Fruit fly (Drosophila melanogaster) whole organism: ENCODE measurements around the gene Stt3A.
A peak's percentile ranks its signal among the peaks of the same experiment; 100 is the strongest.

Experiments
- CG8478 ChIP-seq: fragments of >200 bp; optimal IDR thresholded peaks from 2 replicates; lab custom pipeline; 2018; ENCODE audit warnings: inconsistent platforms
- Dll ChIP-seq: fragments of >200 bp; optimal IDR thresholded peaks from 2 replicates; lab custom pipeline; 2017
- EcR ChIP-seq, 2 experiments: fragments of >200 bp; optimal IDR thresholded peaks; 2 replicates each; lab custom pipeline; 2017; ENCODE audit warnings: missing biosample characterization in 2 of 2, missing genetic modification characterization in 2 of 2, missing genetic modification reagents in 2 of 2
- pan ChIP-seq: fragments of >200 bp; optimal IDR thresholded peaks from 2 replicates; lab custom pipeline; 2017
- psq ChIP-seq: fragments of >200 bp; optimal IDR thresholded peaks from 2 replicates; lab custom pipeline; 2017
- usp ChIP-seq: fragments of >200 bp; optimal IDR thresholded peaks from 2 replicates; lab custom pipeline; 2017; ENCODE audit warnings: missing biosample characterization, missing genetic modification characterization, mixed read lengths

Stt3A gene

DNA sequence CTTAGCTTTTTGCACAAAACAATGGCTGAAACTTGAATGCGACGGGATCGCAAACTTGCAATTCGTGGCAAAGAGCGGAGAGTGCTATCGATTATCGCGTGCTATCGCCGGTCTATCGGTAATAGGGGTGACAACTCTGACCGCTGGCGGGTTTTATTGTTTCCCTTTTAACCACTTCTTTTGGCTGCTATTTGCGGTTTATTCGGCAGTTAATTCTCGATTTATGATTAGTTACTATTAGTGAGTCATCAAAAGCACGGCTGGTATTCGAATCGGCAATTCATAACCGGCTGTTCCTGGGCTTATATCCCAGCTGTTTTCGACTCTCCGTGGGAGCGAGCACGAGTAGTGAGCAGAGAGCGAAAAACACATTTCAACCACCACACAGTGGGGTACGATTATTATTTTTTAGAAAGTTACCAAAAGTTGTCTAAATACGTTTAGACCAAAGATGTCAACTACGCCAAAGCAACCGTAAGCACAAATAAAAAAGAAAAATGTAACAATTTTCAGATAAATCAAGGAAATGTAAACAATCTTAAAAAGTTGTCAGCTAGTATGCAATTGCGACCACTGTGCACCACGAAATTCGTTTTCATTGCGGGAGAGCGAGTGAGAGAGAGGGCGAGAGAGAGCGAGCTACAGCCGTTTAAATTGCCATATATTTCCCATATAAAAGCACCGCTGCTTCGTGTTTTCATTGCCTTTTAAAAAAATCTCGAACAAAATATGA, at the start of gene Stt3A, which contains the start of gene bves:
Gene Stt3A (minus strand): TSS at position 89 of the 733 bp plus-strand sequence.
Gene bves (plus strand): TSS at position 115 of the 733 bp plus-strand sequence.
- TF ChIP-seq psq (lab: Kevin White, UChicago): no peak
- no peak for TF ChIP-seq Dll (lab: Kevin White, UChicago)

DNA sequence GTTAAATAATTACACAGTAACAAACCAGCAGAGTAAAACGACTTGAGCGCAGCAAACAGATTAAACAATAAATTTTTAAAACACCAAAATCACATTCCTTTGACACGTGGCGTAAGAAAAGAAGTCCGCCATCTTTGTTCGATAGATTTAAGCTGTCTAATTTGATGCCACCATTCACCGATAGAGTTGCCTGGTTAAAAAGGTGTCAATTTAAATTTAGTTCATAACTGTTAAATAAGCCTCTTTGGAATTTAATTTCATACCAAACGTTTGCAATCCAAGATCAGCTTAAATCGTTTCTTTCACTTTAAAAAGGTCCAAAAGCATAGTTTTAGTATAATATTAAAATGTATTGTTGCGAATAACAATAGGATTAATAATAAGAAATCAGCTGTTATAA, 48.4 kb upstream of the Stt3A start, which contains the start of gene CG15446:
Gene CG15446 (minus strand): TSS at position 101 of the 400 bp plus-strand sequence.
- TF ChIP-seq Dll (lab: Kevin White, UChicago) (no peak), EcR (GFP tag; optimal IDR thresholded peaks at IDR 0.05; lab: Kevin White, UChicago) (no peak), usp (GFP tag; lab: Kevin White, UChicago) (no peak), CG8478 (lab: Kevin White, UChicago) (no peak), pan (lab: Kevin White, UChicago) (no peak), psq (lab: Kevin White, UChicago) (no peak)

DNA sequence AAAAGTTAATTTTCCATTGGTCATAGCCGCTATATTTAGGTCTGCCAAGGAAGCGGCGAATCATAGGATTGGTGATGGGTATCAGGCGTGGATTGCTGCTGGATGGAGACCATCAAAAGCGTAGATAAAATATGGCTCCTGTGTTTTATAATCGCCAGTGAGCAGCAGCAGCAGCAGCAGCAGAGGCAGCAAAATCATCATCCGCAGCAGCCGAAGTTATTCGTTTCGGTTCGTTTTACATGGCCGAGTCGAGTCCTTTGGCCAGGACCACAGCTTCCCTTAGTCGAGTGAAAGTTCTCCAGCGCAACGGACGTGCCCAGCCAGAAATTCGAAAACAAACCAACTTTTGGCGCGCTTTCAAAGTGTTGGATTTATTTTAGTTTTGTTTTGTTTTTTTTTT, 39.8 kb upstream of the Stt3A start, which contains the start of gene stg1:
Gene stg1 (plus strand): TSS at position 301 of the 400 bp plus-strand sequence.
- no peak for TF ChIP-seq psq (lab: Kevin White, UChicago)
- no peak for TF ChIP-seq CG8478 (lab: Kevin White, UChicago)
- TF ChIP-seq EcR (GFP tag; optimal IDR thresholded peaks at IDR 0.05; lab: Kevin White, UChicago): no peak
- TF ChIP-seq Dll (lab: Kevin White, UChicago): no peak
- TF ChIP-seq pan (lab: Kevin White, UChicago): no peak
- no peak for TF ChIP-seq usp (GFP tag; lab: Kevin White, UChicago)

DNA sequence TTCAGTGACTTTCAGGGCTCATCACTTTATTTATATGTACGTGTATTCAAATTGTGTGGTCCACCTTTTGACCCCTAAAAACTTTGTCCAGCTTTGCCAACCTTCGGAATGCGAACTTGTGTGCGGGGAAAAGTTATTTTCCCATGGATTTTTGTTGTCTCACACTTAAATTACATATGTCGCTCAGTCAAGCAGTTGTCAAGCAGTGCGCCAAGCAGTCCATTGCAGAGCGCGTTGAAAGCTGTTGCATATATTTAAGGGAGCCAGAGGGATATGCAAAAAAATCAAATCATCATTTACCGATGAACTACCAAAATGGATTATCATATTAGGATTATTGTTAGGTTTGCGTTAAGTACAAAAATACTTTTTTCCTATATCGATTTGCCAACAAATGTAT, 29.5 kb upstream of the Stt3A start:
- no peak for TF ChIP-seq usp (GFP tag; lab: Kevin White, UChicago)
- no peak for TF ChIP-seq Dll (lab: Kevin White, UChicago)
- TF ChIP-seq CG8478 (lab: Kevin White, UChicago): no peak
- no peak for TF ChIP-seq pan (lab: Kevin White, UChicago)
- no peak for TF ChIP-seq EcR (GFP tag; optimal IDR thresholded peaks at IDR 0.05; lab: Kevin White, UChicago)
- no peak for TF ChIP-seq psq (lab: Kevin White, UChicago)

DNA sequence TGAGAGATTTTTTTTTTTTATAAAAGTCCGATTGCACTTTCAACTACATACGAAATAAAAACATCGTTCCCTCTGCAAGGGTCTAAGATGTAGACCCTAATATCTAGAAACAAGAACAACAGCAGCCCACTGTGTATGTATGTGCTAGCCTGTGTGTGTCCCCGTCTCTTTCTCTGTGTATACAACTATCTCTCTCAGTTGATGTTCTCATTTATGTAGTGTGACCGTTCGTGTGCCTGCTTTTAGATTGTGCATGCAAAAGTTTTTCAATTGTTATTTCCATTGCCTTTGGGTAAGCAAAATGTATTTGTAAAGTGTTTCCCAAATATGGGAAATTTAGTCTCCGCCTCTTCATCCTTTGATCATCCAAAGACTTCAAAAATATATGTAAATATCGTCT, 26.6 kb upstream of the Stt3A start:
- TF ChIP-seq usp (GFP tag; lab: Kevin White, UChicago) (no peak), psq (lab: Kevin White, UChicago) (no peak), pan (lab: Kevin White, UChicago) (no peak), EcR (GFP tag; optimal IDR thresholded peaks at IDR 0.05; lab: Kevin White, UChicago) (no peak), CG8478 (lab: Kevin White, UChicago) (no peak), Dll (lab: Kevin White, UChicago) (no peak)

DNA sequence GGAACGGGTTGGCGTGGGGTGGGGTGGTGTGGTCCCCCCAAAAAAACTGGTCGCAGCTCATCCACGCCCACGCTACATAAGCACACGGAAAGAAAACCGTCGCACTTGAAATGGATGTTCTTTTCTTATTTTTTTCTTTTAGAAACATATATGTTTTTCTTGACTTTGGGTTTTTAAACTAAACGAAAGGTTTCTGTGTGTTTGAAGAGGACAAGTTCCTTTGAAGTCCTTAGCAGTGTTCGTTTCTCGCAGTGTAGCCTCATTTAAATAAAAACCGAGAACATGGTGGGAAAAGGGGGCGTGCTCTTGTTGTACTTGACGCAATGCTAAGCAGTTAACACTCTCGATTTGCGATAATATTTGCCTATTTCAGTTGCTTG, 20.6 kb upstream of the Stt3A start:
- TF ChIP-seq Dll (lab: Kevin White, UChicago) (no peak), pan (lab: Kevin White, UChicago) (no peak), CG8478 (lab: Kevin White, UChicago) (no peak), psq (lab: Kevin White, UChicago) (no peak), EcR (GFP tag; optimal IDR thresholded peaks at IDR 0.05; lab: Kevin White, UChicago) (no peak)

DNA sequence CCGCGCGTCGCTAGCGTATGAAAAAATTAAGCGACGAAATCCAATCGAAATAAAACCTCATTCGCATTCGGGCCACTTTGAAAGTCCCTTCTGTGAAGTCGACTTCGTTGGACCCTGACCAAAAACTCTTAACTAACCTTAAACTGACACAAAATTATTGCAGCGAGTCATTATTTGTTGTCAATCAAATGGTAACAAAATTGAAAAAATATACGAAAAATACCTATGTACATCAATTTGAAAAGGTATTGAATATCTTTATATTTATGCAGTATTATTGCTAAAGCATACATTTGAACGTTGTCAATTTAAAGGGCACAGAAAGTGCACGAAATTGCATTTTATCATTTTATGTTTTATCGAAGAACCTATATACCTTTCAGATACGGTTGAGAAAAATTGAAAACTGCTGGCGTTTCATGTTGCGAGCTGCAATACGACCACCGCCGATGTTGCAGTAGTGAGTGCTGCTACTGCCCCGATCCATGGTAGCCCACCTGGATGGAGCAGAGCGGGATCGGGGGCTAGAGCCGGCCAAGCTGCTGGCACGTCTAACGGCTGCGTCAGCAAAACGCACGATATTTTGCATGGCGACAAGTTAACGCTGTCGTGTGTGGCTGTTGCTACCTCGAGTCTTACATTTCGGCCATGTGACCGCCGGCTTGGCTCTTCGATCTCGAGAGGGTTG, 20.0 kb upstream of the Stt3A start:
- TF ChIP-seq Dll (lab: Kevin White, UChicago): no peak
- no peak for TF ChIP-seq pan (lab: Kevin White, UChicago)

DNA sequence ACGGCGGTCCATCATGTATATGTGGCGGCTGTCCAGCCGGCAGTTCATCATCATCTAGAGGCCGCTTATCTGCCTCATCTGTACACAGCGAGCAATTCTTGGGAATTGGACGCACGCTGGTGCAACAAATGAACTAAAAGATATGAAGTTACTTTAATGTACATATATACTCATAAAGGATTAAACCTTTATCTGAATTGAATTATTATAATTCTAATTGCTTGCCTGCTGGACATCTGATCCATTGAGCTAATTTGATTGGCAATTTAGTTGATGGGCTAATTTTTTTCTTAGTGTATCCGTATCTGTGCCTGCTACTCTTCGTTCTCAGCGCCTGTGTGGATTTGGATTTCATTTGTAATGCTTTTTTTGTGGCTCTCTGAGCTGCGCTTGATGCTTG, 19.2 kb upstream of the Stt3A start:
- TF ChIP-seq pan (lab: Kevin White, UChicago): no peak
- peak in 1 of 2 experiments; percentile 13 for TF ChIP-seq EcR (GFP tag; optimal IDR thresholded peaks at IDR 0.05; lab: Kevin White, UChicago)
- no peak for TF ChIP-seq CG8478 (lab: Kevin White, UChicago)

DNA sequence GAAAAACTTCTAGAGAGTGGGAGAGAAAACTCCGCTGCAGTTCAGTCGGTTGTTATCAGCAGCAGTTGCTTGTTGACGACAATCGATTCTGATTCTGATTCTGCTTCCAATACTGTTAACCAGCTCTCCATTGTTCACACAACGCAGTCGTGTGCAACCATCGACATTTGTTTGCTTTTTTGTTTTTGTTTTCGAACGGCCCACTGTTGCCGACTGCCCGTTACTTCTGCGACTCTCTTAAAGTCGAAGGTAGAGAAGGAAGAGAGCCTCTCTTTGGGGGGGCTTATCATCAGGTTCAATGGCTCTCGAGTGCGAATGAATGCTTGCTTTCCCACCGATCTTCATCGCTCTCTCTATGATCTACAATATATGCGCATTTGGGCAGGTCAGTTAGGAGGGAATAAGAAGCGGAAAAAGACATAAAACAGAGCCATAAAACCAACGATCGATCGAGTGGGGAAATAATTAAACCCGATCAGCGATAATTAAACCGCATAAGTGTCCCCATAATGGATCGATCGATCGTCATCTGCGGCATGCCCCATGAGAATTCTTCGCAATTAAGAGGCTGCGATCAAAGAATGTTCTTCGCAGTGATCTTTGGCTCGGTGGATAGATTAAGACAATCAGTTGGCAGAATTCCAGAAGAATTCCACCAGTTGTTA, 18.1 kb upstream of the Stt3A start:
- TF ChIP-seq usp (GFP tag; lab: Kevin White, UChicago) (no peak), psq (lab: Kevin White, UChicago) (no peak), EcR (GFP tag; optimal IDR thresholded peaks at IDR 0.05; lab: Kevin White, UChicago) (peak; percentile 35 to 73)

DNA sequence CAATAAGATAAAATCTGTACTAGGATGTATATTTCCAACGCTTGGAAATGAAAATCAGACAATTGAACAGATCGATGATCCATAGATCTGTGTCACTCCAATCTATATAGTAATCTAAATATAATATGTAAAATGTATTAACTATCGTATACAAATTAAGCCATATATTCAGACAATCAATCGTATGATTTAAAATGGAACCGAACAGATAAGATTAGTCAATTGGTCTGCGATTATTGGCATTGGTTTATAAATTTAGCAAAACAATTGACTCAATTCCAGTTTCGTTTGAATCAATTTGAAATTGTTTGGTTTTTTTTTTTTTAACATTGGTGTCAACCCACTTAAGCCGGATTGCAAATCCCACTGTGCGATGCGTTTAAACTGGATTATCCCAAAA, 14.2 kb upstream of the Stt3A start:
- no peak for TF ChIP-seq pan (lab: Kevin White, UChicago)
- TF ChIP-seq CG8478 (lab: Kevin White, UChicago): no peak
- no peak for TF ChIP-seq usp (GFP tag; lab: Kevin White, UChicago)
- TF ChIP-seq psq (lab: Kevin White, UChicago): no peak
- no peak for TF ChIP-seq Dll (lab: Kevin White, UChicago)
- TF ChIP-seq EcR (GFP tag; optimal IDR thresholded peaks at IDR 0.05; lab: Kevin White, UChicago): no peak

DNA sequence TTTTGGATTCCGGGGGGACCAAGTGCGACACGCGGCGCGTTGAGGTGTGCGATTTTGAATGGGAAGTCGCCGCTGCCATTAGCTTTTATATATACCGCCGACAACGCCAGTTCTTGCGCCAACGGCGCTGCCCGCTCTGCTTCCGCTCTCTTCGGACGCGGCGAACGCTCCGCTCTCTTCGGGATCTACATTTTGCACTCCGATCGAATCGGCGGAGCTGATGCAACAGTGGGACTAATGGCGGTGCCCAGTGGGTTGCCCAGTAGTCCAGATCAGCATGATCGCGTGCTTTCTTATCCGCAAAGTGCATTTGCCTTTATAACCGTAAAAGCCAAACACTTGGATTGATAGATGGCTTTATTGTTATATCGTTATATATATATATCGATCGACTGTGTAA, 13.7 kb upstream of the Stt3A start, which contains the start of gene CG32512:
Gene CG32512 (minus strand): TSS at position 67 of the 400 bp plus-strand sequence.
- TF ChIP-seq CG8478 (lab: Kevin White, UChicago) (no peak), EcR (GFP tag; optimal IDR thresholded peaks at IDR 0.05; lab: Kevin White, UChicago) (no peak), usp (GFP tag; lab: Kevin White, UChicago) (no peak), psq (lab: Kevin White, UChicago) (no peak), pan (lab: Kevin White, UChicago) (no peak), Dll (lab: Kevin White, UChicago) (no peak)
